Fruit fly (Drosophila melanogaster) whole organism, embryonic: Measurements from ENCODE around the gene Psn.

Experiments used
- Atf-2 ChIP-seq: fragments of 200-800 bp; sonication (Bioruptor generic); optimal IDR thresholded peaks from 2 replicates; lab custom pipeline; 2016; ENCODE audit warnings: missing biosample characterization, missing genetic modification characterization
- Atf6 ChIP-seq: fragments of 200-800 bp; sonication (Bioruptor generic); IDR thresholded peaks from 2 replicates; pipeline ENCODE4 v1.3.6; 2022; ENCODE audit warnings: missing biosample characterization, missing genetic modification characterization
- Awh ChIP-seq: fragments of 200-800 bp; sonication (Bioruptor generic); IDR thresholded peaks from 2 replicates; pipeline ENCODE4, ENCODE4 v1.3.6; 2022; ENCODE audit warnings: missing biosample characterization, missing genetic modification characterization
- CG10543 ChIP-seq: fragments of 200-800 bp; sonication (Bioruptor generic); optimal IDR thresholded peaks from 3 replicates; lab custom pipeline; 2017; ENCODE audit warnings: missing biosample characterization, mild to moderate bottlenecking, missing genetic modification characterization, moderate library complexity
- CG11085 ChIP-seq: fragments of 200-800 bp; sonication (Bioruptor generic); IDR thresholded peaks from 2 replicates; pipeline ENCODE4 v1.3.6; 2022; ENCODE audit warnings: missing biosample characterization, missing genetic modification characterization
- CG11456 ChIP-seq: fragments of 200-800 bp; sonication (Bioruptor generic); IDR thresholded peaks from 3 replicates; pipeline ENCODE4 v1.3.6; 2022; ENCODE audit warnings: missing biosample characterization, missing genetic modification characterization
- CG12744 ChIP-seq: fragments of 200-800 bp; sonication (Bioruptor generic); optimal IDR thresholded peaks from 2 replicates; lab custom pipeline; 2016; ENCODE audit warnings: missing biosample characterization, missing genetic modification characterization
- CG12769 ChIP-seq: fragments of 200-800 bp; sonication (Bioruptor generic); optimal IDR thresholded peaks from 2 replicates; lab custom pipeline; 2019; ENCODE audit warnings: missing biosample characterization, mild to moderate bottlenecking, missing genetic modification characterization, moderate library complexity
- CG13287 ChIP-seq: fragments of 200-800 bp; sonication (Bioruptor generic); IDR thresholded peaks from 2 replicates; pipeline ENCODE4 v1.3.6; 2022; ENCODE audit warnings: missing biosample characterization, missing genetic modification characterization; ENCODE audit not compliant: partially characterized antibody
- CG13894 ChIP-seq: fragments of 200-800 bp; sonication (Bioruptor generic); optimal IDR thresholded peaks from 3 replicates; lab custom pipeline; 2018; ENCODE audit warnings: missing biosample characterization, mild to moderate bottlenecking, missing genetic modification characterization, moderate library complexity
- CG15514 ChIP-seq: fragments of 200-800 bp; sonication (Bioruptor generic); optimal IDR thresholded peaks from 3 replicates; lab custom pipeline; 2017; ENCODE audit warnings: missing biosample characterization, missing genetic modification characterization, mild to moderate bottlenecking, moderate library complexity, missing genetic modification reagents
- CG16815 ChIP-seq: fragments of 200-800 bp; sonication (Bioruptor generic); optimal IDR thresholded peaks from 3 replicates; lab custom pipeline; 2017; ENCODE audit warnings: missing biosample characterization, mild to moderate bottlenecking, missing genetic modification characterization
- CG2199 ChIP-seq: fragments of 200-800 bp; sonication (Bioruptor generic); IDR thresholded peaks from 3 replicates; pipeline ENCODE4 v1.3.6; 2022; ENCODE audit warnings: missing biosample characterization, missing genetic modification characterization
- CG3838 ChIP-seq: fragments of 200-800 bp; sonication (Bioruptor generic); optimal IDR thresholded peaks from 3 replicates; lab custom pipeline; 2016; ENCODE audit warnings: missing biosample characterization, missing genetic modification characterization
- CG5180 ChIP-seq: fragments of 200-800 bp; sonication (Bioruptor generic); optimal IDR thresholded peaks from 3 replicates; lab custom pipeline; 2017; ENCODE audit warnings: missing biosample characterization, missing genetic modification characterization, mild to moderate bottlenecking, moderate library complexity, missing genetic modification reagents
- CG5245 ChIP-seq: fragments of 200-800 bp; sonication (Bioruptor generic); optimal IDR thresholded peaks from 3 replicates; lab custom pipeline; 2016; ENCODE audit warnings: missing biosample characterization, missing genetic modification characterization
- CG7372 ChIP-seq: fragments of 200-800 bp; sonication (Bioruptor generic); IDR thresholded peaks from 2 replicates; pipeline ENCODE4 v1.3.6; 2022; ENCODE audit warnings: missing biosample characterization, missing genetic modification characterization
- CkIIα-i1 ChIP-seq: fragments of 200-800 bp; sonication (Bioruptor generic); IDR thresholded peaks from 2 replicates; pipeline ENCODE4 v1.3.6; 2022; ENCODE audit warnings: missing biosample characterization, missing genetic modification characterization
- Dfd ChIP-seq, 2 experiments: fragments of >200 bp; optimal IDR thresholded peaks; 2 replicates each; lab custom pipeline; 2017; ENCODE audit warnings: missing biosample characterization in 2 of 2, missing genetic modification characterization in 2 of 2
- Dref ChIP-seq: fragments of 200-800 bp; sonication (Bioruptor generic); IDR thresholded peaks from 2 replicates; pipeline ENCODE4 v1.3.6; 2022; ENCODE audit warnings: missing biosample characterization, missing genetic modification characterization
- E2f2 ChIP-seq: fragments of 200-800 bp; sonication (Bioruptor generic); IDR thresholded peaks from 2 replicates; pipeline ENCODE4 v1.3.6; 2022; ENCODE audit warnings: missing biosample characterization, missing genetic modification characterization
- Eip74EF ChIP-seq, 2 experiments: fragments of 200-800 bp in 1 of 2; fragments of >200 bp in 1 of 2; sonication (Bioruptor generic) in 1 of 2; optimal IDR thresholded peaks; 2 replicates each; lab custom pipeline; 2017 to 2019; ENCODE audit warnings: missing biosample characterization in 2 of 2, missing genetic modification characterization in 2 of 2, mild to moderate bottlenecking in 1 of 2, moderate library complexity in 1 of 2
- GATAe ChIP-seq: fragments of 200-800 bp; sonication (Bioruptor generic); conservative IDR thresholded peaks from 2 replicates; pipeline ENCODE4 v1.3.6; 2022; ENCODE audit warnings: missing biosample characterization, missing genetic modification characterization
- HmgZ ChIP-seq: fragments of 200-800 bp; sonication (Bioruptor generic); optimal IDR thresholded peaks from 2 replicates; lab custom pipeline; 2018; ENCODE audit warnings: missing biosample characterization, mild to moderate bottlenecking, missing genetic modification characterization
- Hmx ChIP-seq: fragments of 200-800 bp; sonication (Bioruptor generic); optimal IDR thresholded peaks from 2 replicates; lab custom pipeline; 2016; ENCODE audit warnings: missing biosample characterization, missing genetic modification characterization
- Hr78 ChIP-seq, 2 experiments: fragments of 200-800 bp in 1 of 2; fragments of >200 bp in 1 of 2; sonication (Bioruptor generic) in 1 of 2; optimal IDR thresholded peaks; 2 replicates each; lab custom pipeline; 2017 to 2019; ENCODE audit warnings: missing biosample characterization in 2 of 2, missing genetic modification characterization in 2 of 2, mild to moderate bottlenecking in 1 of 2, moderate library complexity in 1 of 2
- Max ChIP-seq: fragments of 200-800 bp; sonication (Bioruptor generic); optimal IDR thresholded peaks from 2 replicates; lab custom pipeline; 2016; ENCODE audit warnings: missing biosample characterization, mild to moderate bottlenecking, missing genetic modification characterization
- Ravus ChIP-seq: fragments of 200-800 bp; sonication (Bioruptor generic); IDR thresholded peaks from 2 replicates; pipeline ENCODE4 v1.3.6; 2022; ENCODE audit warnings: missing biosample characterization, missing genetic modification characterization
- Rfx ChIP-seq: fragments of 200-800 bp; sonication (Bioruptor generic); IDR thresholded peaks from 2 replicates; pipeline ENCODE4 v1.3.6; 2022; ENCODE audit warnings: missing biosample characterization, missing genetic modification characterization
- Sin3A ChIP-seq: fragments of >200 bp; optimal IDR thresholded peaks from 2 replicates; lab custom pipeline; 2018
- cwo ChIP-seq: fragments of 200-800 bp; sonication (Bioruptor generic); optimal IDR thresholded peaks from 3 replicates; lab custom pipeline; 2017; ENCODE audit warnings: missing biosample characterization, missing genetic modification characterization, mild to moderate bottlenecking, moderate library complexity, missing genetic modification reagents
- gro ChIP-seq: fragments of 200-800 bp; sonication (Bioruptor generic); optimal IDR thresholded peaks from 2 replicates; lab custom pipeline; 2016; ENCODE audit warnings: missing biosample characterization, missing genetic modification characterization
- hb ChIP-seq: fragments of 200-800 bp; sonication (Bioruptor generic); IDR thresholded peaks from 3 replicates; pipeline ENCODE4 v1.3.6; 2022; ENCODE audit warnings: missing biosample characterization, missing genetic modification characterization; ENCODE audit not compliant: partially characterized antibody
- lab ChIP-seq: fragments of 200-800 bp; sonication (Bioruptor generic); optimal IDR thresholded peaks from 3 replicates; lab custom pipeline; 2017; ENCODE audit warnings: missing biosample characterization, missing genetic modification characterization, mild to moderate bottlenecking, moderate library complexity, missing genetic modification reagents
- mld ChIP-seq: fragments of 200-800 bp; sonication (Bioruptor generic); IDR thresholded peaks from 3 replicates; pipeline ENCODE4 v1.3.6; 2022; ENCODE audit warnings: missing biosample characterization, missing genetic modification characterization; ENCODE audit not compliant: partially characterized antibody
- pros ChIP-seq: fragments of 200-800 bp; sonication (Bioruptor generic); optimal IDR thresholded peaks from 3 replicates; lab custom pipeline; 2019; ENCODE audit warnings: missing biosample characterization, mild to moderate bottlenecking, missing genetic modification characterization, moderate library complexity
- rib ChIP-seq: fragments of 200-800 bp; sonication (Bioruptor generic); IDR thresholded peaks from 2 replicates; pipeline ENCODE4 v1.3.6; 2022; ENCODE audit warnings: missing biosample characterization, missing genetic modification characterization
- run ChIP-seq: fragments of 200-800 bp; sonication (Bioruptor generic); optimal IDR thresholded peaks from 3 replicates; lab custom pipeline; 2018; ENCODE audit warnings: missing biosample characterization, mild to moderate bottlenecking, missing genetic modification characterization
- sens ChIP-seq: fragments of 200-800 bp; sonication (Bioruptor generic); peaks from one replicate; lab custom pipeline; 2016; ENCODE audit warnings: missing biosample characterization, missing genetic modification characterization
- shn ChIP-seq: fragments of 200-800 bp; sonication (Bioruptor generic); optimal IDR thresholded peaks from 3 replicates; lab custom pipeline; 2016; ENCODE audit warnings: missing biosample characterization, missing genetic modification characterization
- sisA ChIP-seq: fragments of 200-800 bp; sonication (Bioruptor generic); IDR thresholded peaks from 2 replicates; pipeline ENCODE4 v1.3.6; 2022; ENCODE audit warnings: missing biosample characterization, missing genetic modification characterization
- sob ChIP-seq: fragments of 200-800 bp; sonication (Bioruptor generic); IDR thresholded peaks from 2 replicates; pipeline ENCODE4 v1.3.6; 2022; ENCODE audit warnings: missing biosample characterization, missing genetic modification characterization
- ssp ChIP-seq: fragments of 200-800 bp; sonication (Bioruptor generic); IDR thresholded peaks from 2 replicates; pipeline ENCODE4 v1.3.6; 2022; ENCODE audit warnings: missing biosample characterization, missing genetic modification characterization
- ttk ChIP-seq: fragments of 200-800 bp; sonication (Bioruptor generic); IDR thresholded peaks from 2 replicates; pipeline ENCODE4 v2.1.2; 2022; ENCODE audit warnings: missing biosample characterization, missing genetic modification characterization
- tx ChIP-seq: fragments of 200-800 bp; sonication (Bioruptor generic); optimal IDR thresholded peaks from 2 replicates; lab custom pipeline; 2016; ENCODE audit warnings: missing biosample characterization, missing genetic modification characterization
- vnd ChIP-seq: fragments of 200-800 bp; sonication (Bioruptor generic); IDR thresholded peaks from 3 replicates; pipeline ENCODE4 v1.3.6; 2022; ENCODE audit warnings: missing biosample characterization, missing genetic modification characterization; ENCODE audit not compliant: partially characterized antibody
- vvl ChIP-seq: fragments of 200-800 bp; sonication (Bioruptor generic); IDR thresholded peaks from 2 replicates; pipeline ENCODE4 v1.3.6; 2022; ENCODE audit warnings: missing biosample characterization, missing genetic modification characterization
- zfh1 ChIP-seq: fragments of 200-800 bp; sonication (Bioruptor generic); IDR thresholded peaks from 3 replicates; pipeline ENCODE4 v1.3.6; 2022; ENCODE audit warnings: missing biosample characterization, missing genetic modification characterization

Psn gene

dm6 chr3L:20385969-20386370 is 46.3 kb upstream of the Psn start (continued):
- no peak for TF ChIP-seq hb (GFP tag; lab: Robert Waterston, UW)
- TF ChIP-seq CG16815 (GFP tag; lab: Kevin White, UChicago), result no peak
- peak; percentile 77 for TF ChIP-seq CG10543 (GFP tag; lab: Kevin White, UChicago)
- peak; percentile 16 for TF ChIP-seq cwo (GFP tag; lab: Kevin White, UChicago)
- TF ChIP-seq Atf-2 (GFP tag; lab: Kevin White, UChicago), result no peak
- TF ChIP-seq CG13287 (GFP tag; lab: Robert Waterston, UW), result peak; percentile 26; the same call in 1 of the 2 replicates
- TF ChIP-seq sob (GFP tag; lab: Robert Waterston, UW), result peak; percentile 38; the same call in 1 of the 2 replicates
- TF ChIP-seq CG11456 (GFP tag; lab: Robert Waterston, UW), result no peak
- TF ChIP-seq Dref (GFP tag; lab: Robert Waterston, UW), result 0 out of 2 replicates have a peak, but pooled peaks have one; percentile 15
- 0 out of 2 replicates have a peak, but pooled peaks have one; percentile 27 for TF ChIP-seq Rfx
- TF ChIP-seq vvl (GFP tag; lab: Robert Waterston, UW), result peak; percentile 74
- peak; percentile 89 for TF ChIP-seq CG5180 (GFP tag; lab: Kevin White, UChicago)
- TF ChIP-seq sens (GFP tag; lab: Kevin White, UChicago), result peak; percentile 65
- peak; percentile 38 for TF ChIP-seq lab
- no peak for TF ChIP-seq vnd
- TF ChIP-seq CG12769 (tag; lab: Kevin White, UChicago), result peak; percentile 81
- TF ChIP-seq CG5245 (GFP tag; lab: Kevin White, UChicago), result no peak
- no peak for TF ChIP-seq shn (GFP tag; lab: Kevin White, UChicago)

dm6 chr3L:20387038-20387842 is 45.0 kb upstream of the Psn start:
- no peak for TF ChIP-seq ssp (GFP tag; lab: Robert Waterston, UW)
- TF ChIP-seq Max (GFP tag; lab: Kevin White, UChicago), result no peak
- peak; percentile 19 for TF ChIP-seq CG15514 (GFP tag; lab: Kevin White, UChicago)
- TF ChIP-seq sisA (GFP tag; lab: Robert Waterston, UW), result no peak
- no peak for TF ChIP-seq Awh (GFP tag; lab: Robert Waterston, UW)
- no peak for TF ChIP-seq Hmx (GFP tag; lab: Kevin White, UChicago)
- no peak for TF ChIP-seq run
- TF ChIP-seq Eip74EF (GFP tag; optimal IDR thresholded peaks at IDR 0.05; lab: Kevin White, UChicago), result peak in 1 of 2 experiments; percentile 55
- no peak for TF ChIP-seq rib (GFP tag; lab: Robert Waterston, UW)
- TF ChIP-seq Dfd (GFP tag; optimal IDR thresholded peaks at IDR 0.05; lab: Kevin White, UChicago), result no peak
- TF ChIP-seq E2f2 (GFP tag; lab: Robert Waterston, UW), result 0 out of 2 replicates have a peak, but pooled peaks have one; percentile 11
- no peak for TF ChIP-seq Ravus (GFP tag; lab: Robert Waterston, UW)
- TF ChIP-seq ttk (GFP tag; lab: Robert Waterston, UW), result no peak
- no peak for TF ChIP-seq Sin3A (lab: Kevin White, UChicago)
- TF ChIP-seq gro (GFP tag; lab: Kevin White, UChicago), result no peak
- TF ChIP-seq CkIIα-i1 (GFP tag; lab: Robert Waterston, UW), result no peak
- no peak for TF ChIP-seq CG3838
- TF ChIP-seq CG11085 (GFP tag; lab: Robert Waterston, UW), result no peak
- no peak for TF ChIP-seq tx (GFP tag; lab: Kevin White, UChicago)
- TF ChIP-seq GATAe (GFP tag; lab: Robert Waterston, UW), result peak; percentile 62
- TF ChIP-seq CG12744 (GFP tag; lab: Kevin White, UChicago), result no peak
- TF ChIP-seq HmgZ, result peak; percentile 45
- peak; percentile 2 for TF ChIP-seq CG13894 (tag; lab: Kevin White, UChicago)
- no peak for TF ChIP-seq Atf6 (GFP tag; lab: Robert Waterston, UW)
- no peak for TF ChIP-seq mld (GFP tag; lab: Robert Waterston, UW)
- TF ChIP-seq pros, result no peak
- TF ChIP-seq CG7372 (GFP tag; lab: Robert Waterston, UW), result no peak
- TF ChIP-seq Hr78 (GFP tag; optimal IDR thresholded peaks at IDR 0.05; lab: Kevin White, UChicago), result peak in 1 of 2 experiments; percentile 1
- peak; percentile 80 for TF ChIP-seq CG10543 (GFP tag; lab: Kevin White, UChicago)
- TF ChIP-seq CG2199 (GFP tag; lab: Robert Waterston, UW), result peak; percentile 89; the same call in 2 of the 3 replicates
- TF ChIP-seq zfh1 (GFP tag; lab: Robert Waterston, UW), result no peak
- peak; percentile 65 for TF ChIP-seq sens (GFP tag; lab: Kevin White, UChicago)
